Fruit fly (Drosophila melanogaster): Measurements from ENCODE around the gene CG34164.

- no peak for TF ChIP-seq corto (GFP tag; optimal IDR thresholded peaks at IDR 0.05)
- no peak for TF ChIP-seq HmgZ (tag; optimal IDR thresholded peaks at IDR 0.05)
- TF ChIP-seq Lhr (GFP tag; optimal IDR thresholded peaks at IDR 0.05), result no peak
- TF ChIP-seq trh (GFP tag; optimal IDR thresholded peaks at IDR 0.05), result no peak
- TF ChIP-seq CG11398 (GFP tag; optimal IDR thresholded peaks at IDR 0.05), result no peak
- TF ChIP-seq usp (GFP tag; optimal IDR thresholded peaks at IDR 0.05), result no peak
- no peak for TF ChIP-seq Hr39 (optimal IDR thresholded peaks at IDR 0.05)
- TF ChIP-seq Sox100B (GFP tag; optimal IDR thresholded peaks at IDR 0.05), result no peak
- TF ChIP-seq CG7987 (GFP tag; optimal IDR thresholded peaks at IDR 0.05), result no peak
- no peak for TF ChIP-seq CG8089 (GFP tag; optimal IDR thresholded peaks at IDR 0.05)
- no peak for TF ChIP-seq insv (GFP tag; optimal IDR thresholded peaks at IDR 0.05)
- no peak for TF ChIP-seq ind (GFP tag; optimal IDR thresholded peaks at IDR 0.05)
- TF ChIP-seq Hey (tag; optimal IDR thresholded peaks at IDR 0.05), result no peak
Measured at dm6 chr2L:12048723-12049122, 7.4 kb upstream of the CG34164 start, which contains the start of gene Plzf.
